Worm (Caenorhabditis elegans) whole organism, late embryonic: ENCODE results near the gene K07C11.10.

Experiments
- ama-1 ChIP-seq: fragments of 150-350 bp; optimal IDR thresholded peaks from 2 replicates; lab custom pipeline; 2014
- odd-2 ChIP-seq: sonication (generic microtip); optimal IDR thresholded peaks from 2 replicates; lab custom pipeline; 2017; ENCODE audit warnings: antibody characterized with exemption, mild to moderate bottlenecking, missing genetic modification characterization, missing compliant biosample characterization
- unc-42 ChIP-seq: sonication (generic microtip); optimal IDR thresholded peaks from 2 replicates; lab custom pipeline; 2016; ENCODE audit warnings: missing genotype, missing genetic modification characterization, missing compliant biosample characterization

DNA sequence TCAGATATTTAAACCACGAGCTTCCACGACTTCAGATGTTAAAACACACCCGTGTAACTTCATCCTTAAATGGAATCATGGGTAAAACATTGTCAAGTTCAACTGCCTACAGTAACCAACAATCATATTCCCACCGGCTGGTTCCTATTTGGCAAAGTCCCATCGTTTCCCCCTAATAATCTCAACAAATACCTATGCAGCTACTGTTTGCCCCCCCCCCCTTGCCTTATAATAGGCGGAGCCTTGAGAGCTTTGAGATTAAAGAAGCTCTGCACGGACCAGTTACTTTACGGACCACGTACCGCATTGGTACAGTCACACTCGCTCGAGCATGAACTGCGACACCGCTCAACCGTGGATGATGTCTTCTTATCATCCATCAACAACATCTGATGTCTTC, 2.1 kb downstream of the K07C11.10 start, which contains the start of gene pax-1:
- no peak for TF ChIP-seq odd-2
- TF ChIP-seq unc-42 (tag; lab: Kevin White, UChicago): no peak
- no peak for TF ChIP-seq ama-1 (lab: Kevin White, UChicago)
